Worm (Caenorhabditis elegans) whole organism, L4/young adult: ENCODE results near the gene gldi-10.

Experiments
- W03F9.2 ChIP-seq: fragments of 150-350 bp; optimal IDR thresholded peaks from 2 replicates; lab custom pipeline; 2014; ENCODE audit warnings: missing biosample characterization, missing genetic modification characterization
- dao-5 ChIP-seq: sonication (generic microtip); optimal IDR thresholded peaks from 2 replicates; lab custom pipeline; 2016; ENCODE audit warnings: missing genotype, missing genetic modification characterization, moderate library complexity, missing compliant biosample characterization

- TF ChIP-seq dao-5 (tag; lab: Kevin White, UChicago) (no peak), W03F9.2 (tag; lab: Kevin White, UChicago) (no peak)
Observed at ce11 chrIV:9092011-9092410, 7.0 kb upstream of the gldi-10 start.
